Fruit fly (Drosophila melanogaster) whole organism, embryonic: ENCODE data around the gene nompC.
A peak's percentile ranks its signal among the peaks of the same experiment; 100 is the strongest.

ENCODE experiments used
- B-H2 ChIP-seq: fragments of 200-800 bp; sonication (Bioruptor generic); optimal IDR thresholded peaks from 2 replicates; lab custom pipeline; 2018; ENCODE audit warnings: missing biosample characterization, mild to moderate bottlenecking, missing genetic modification characterization
- CG10274 ChIP-seq: fragments of 200-800 bp; sonication (Bioruptor generic); optimal IDR thresholded peaks from 3 replicates; lab custom pipeline; 2017; ENCODE audit warnings: missing biosample characterization, mild to moderate bottlenecking, missing genetic modification characterization
- CG12299 ChIP-seq: fragments of 200-800 bp; sonication (Bioruptor generic); optimal IDR thresholded peaks from 2 replicates; lab custom pipeline; 2018; ENCODE audit warnings: missing biosample characterization, mild to moderate bottlenecking, missing genetic modification characterization
- CG12942 ChIP-seq: fragments of 200-800 bp; sonication (Bioruptor generic); optimal IDR thresholded peaks from 3 replicates; lab custom pipeline; 2016; ENCODE audit warnings: missing biosample characterization, missing genetic modification characterization
- CG14667 ChIP-seq: fragments of 200-800 bp; sonication (Bioruptor generic); IDR thresholded peaks from 2 replicates; pipeline ENCODE4 v1.3.6; 2022; ENCODE audit warnings: missing biosample characterization, missing genetic modification characterization
- CG14710 ChIP-seq: fragments of 200-800 bp; sonication (Bioruptor generic); optimal IDR thresholded peaks from 3 replicates; lab custom pipeline; 2019; ENCODE audit warnings: missing biosample characterization, mild to moderate bottlenecking, missing genetic modification characterization, moderate library complexity
- CG15073 ChIP-seq: fragments of 200-800 bp; sonication (Bioruptor generic); optimal IDR thresholded peaks from 2 replicates; lab custom pipeline; 2016; ENCODE audit warnings: missing biosample characterization, missing genetic modification characterization
- CG16813 ChIP-seq: fragments of 200-800 bp; sonication (Bioruptor generic); IDR thresholded peaks from 3 replicates; pipeline ENCODE4 v1.3.6; 2022; ENCODE audit warnings: missing biosample characterization, missing genetic modification characterization; ENCODE audit not compliant: partially characterized antibody
- CG17186 ChIP-seq: fragments of 200-800 bp; sonication (Bioruptor generic); optimal IDR thresholded peaks from 3 replicates; lab custom pipeline; 2017; ENCODE audit warnings: missing biosample characterization, missing genetic modification reagents, missing genetic modification characterization
- CG17385 ChIP-seq: fragments of 200-800 bp; sonication (Bioruptor generic); optimal IDR thresholded peaks from 3 replicates; lab custom pipeline; 2018; ENCODE audit warnings: missing biosample characterization, mild to moderate bottlenecking, missing genetic modification characterization
- CG18764 ChIP-seq: fragments of 200-800 bp; sonication (Bioruptor generic); optimal IDR thresholded peaks from 3 replicates; lab custom pipeline; 2016; ENCODE audit warnings: missing biosample characterization, missing genetic modification characterization
- CG2116 ChIP-seq: fragments of 200-800 bp; sonication (Bioruptor generic); optimal IDR thresholded peaks from 3 replicates; lab custom pipeline; 2018; ENCODE audit warnings: missing biosample characterization, mild to moderate bottlenecking, missing genetic modification characterization
- CG2712 ChIP-seq: fragments of 200-800 bp; optimal IDR thresholded peaks from 3 replicates; lab custom pipeline; 2019; ENCODE audit warnings: missing biosample characterization, mild to moderate bottlenecking, missing genetic modification characterization, moderate library complexity
- CG3065 ChIP-seq: fragments of 200-800 bp; sonication (Bioruptor generic); optimal IDR thresholded peaks from 2 replicates; lab custom pipeline; 2016; ENCODE audit warnings: missing biosample characterization, missing genetic modification characterization
- CG32772 ChIP-seq: fragments of 200-800 bp; sonication (Bioruptor generic); IDR thresholded peaks from 2 replicates; pipeline ENCODE4 v1.3.6; 2022; ENCODE audit warnings: missing biosample characterization, missing genetic modification characterization
- CG3281 ChIP-seq: fragments of 200-800 bp; sonication (Bioruptor generic); optimal IDR thresholded peaks from 3 replicates; lab custom pipeline; 2017; ENCODE audit warnings: missing biosample characterization, mild to moderate bottlenecking, missing genetic modification characterization
- CG33557 ChIP-seq: fragments of 200-800 bp; sonication (Bioruptor generic); optimal IDR thresholded peaks from 2 replicates; lab custom pipeline; 2019; ENCODE audit warnings: missing biosample characterization, mild to moderate bottlenecking, missing genetic modification characterization, moderate library complexity
- CG3407 ChIP-seq: fragments of 200-800 bp; sonication (Bioruptor generic); optimal IDR thresholded peaks from 2 replicates; lab custom pipeline; 2018; ENCODE audit warnings: missing biosample characterization, mild to moderate bottlenecking, missing genetic modification characterization
- CG42726 ChIP-seq: fragments of 200-800 bp; sonication (Bioruptor generic); IDR thresholded peaks from 2 replicates; pipeline ENCODE4 v1.3.6; 2022; ENCODE audit warnings: missing biosample characterization, missing genetic modification characterization; ENCODE audit not compliant: partially characterized antibody
- CG4617 ChIP-seq: fragments of 200-800 bp; sonication (Bioruptor generic); optimal IDR thresholded peaks from 3 replicates; lab custom pipeline; 2016; ENCODE audit warnings: missing biosample characterization, missing genetic modification characterization, borderline replicate concordance
- CG6791 ChIP-seq: fragments of 200-800 bp; sonication (Bioruptor generic); IDR thresholded peaks from 3 replicates; pipeline ENCODE4 v1.3.6; 2022; ENCODE audit warnings: missing biosample characterization, missing genetic modification characterization; ENCODE audit not compliant: partially characterized antibody
- CG8290 ChIP-seq, 3 experiments: fragments of 200-800 bp; sonication (Bioruptor generic); optimal IDR thresholded peaks; 2 replicates each; lab custom pipeline; 2016 to 2019; ENCODE audit warnings: missing biosample characterization in 3 of 3, missing genetic modification characterization in 3 of 3, mild to moderate bottlenecking in 2 of 3, moderate library complexity in 1 of 3
- CoRest ChIP-seq: fragments of 200-800 bp; sonication (Bioruptor generic); optimal IDR thresholded peaks from 3 replicates; lab custom pipeline; 2018; ENCODE audit warnings: missing biosample characterization, mild to moderate bottlenecking, missing genetic modification characterization, moderate library complexity
- Dad ChIP-seq: fragments of 200-800 bp; sonication (Bioruptor generic); optimal IDR thresholded peaks from 3 replicates; lab custom pipeline; 2016; ENCODE audit warnings: missing biosample characterization, missing genetic modification characterization
- ERR ChIP-seq: fragments of 200-800 bp; sonication (Bioruptor generic); optimal IDR thresholded peaks from 2 replicates; lab custom pipeline; 2016; ENCODE audit warnings: missing biosample characterization, missing genetic modification characterization
- GATAe ChIP-seq: fragments of 200-800 bp; sonication (Bioruptor generic); conservative IDR thresholded peaks from 2 replicates; pipeline ENCODE4 v1.3.6; 2022; ENCODE audit warnings: missing biosample characterization, missing genetic modification characterization
- HLH3B ChIP-seq: fragments of 200-800 bp; sonication (Bioruptor generic); IDR thresholded peaks from 2 replicates; pipeline ENCODE4 v1.3.6; 2022; ENCODE audit warnings: missing biosample characterization, missing genetic modification characterization
- HLH4C ChIP-seq: fragments of 200-800 bp; sonication (Bioruptor generic); IDR thresholded peaks from 3 replicates; pipeline ENCODE4 v1.3.6; 2022; ENCODE audit warnings: missing biosample characterization, missing genetic modification characterization; ENCODE audit not compliant: partially characterized antibody
- MBD-R2 ChIP-seq: fragments of 200-800 bp; sonication (Bioruptor generic); IDR thresholded peaks from 2 replicates; pipeline ENCODE4 v1.3.6; 2022; ENCODE audit warnings: missing biosample characterization, missing genetic modification characterization
- Mad ChIP-seq: fragments of 200-800 bp; sonication (Bioruptor generic); optimal IDR thresholded peaks from 2 replicates; lab custom pipeline; 2016; ENCODE audit warnings: missing biosample characterization, missing genetic modification characterization
- Nf-YC ChIP-seq: fragments of 200-800 bp; optimal IDR thresholded peaks from 3 replicates; lab custom pipeline; 2019; ENCODE audit warnings: missing biosample characterization, mild to moderate bottlenecking, missing genetic modification characterization, moderate library complexity
- Rfx ChIP-seq: fragments of 200-800 bp; sonication (Bioruptor generic); IDR thresholded peaks from 2 replicates; pipeline ENCODE4 v1.3.6; 2022; ENCODE audit warnings: missing biosample characterization, missing genetic modification characterization
- cato ChIP-seq: fragments of 200-800 bp; sonication (Bioruptor generic); optimal IDR thresholded peaks from 2 replicates; lab custom pipeline; 2016; ENCODE audit warnings: missing biosample characterization, missing genetic modification characterization, borderline replicate concordance
- crol ChIP-seq: fragments of 200-800 bp; sonication (Bioruptor generic); IDR thresholded peaks from 2 replicates; pipeline ENCODE4 v1.3.6; 2022; ENCODE audit warnings: missing biosample characterization, missing genetic modification characterization
- dpn ChIP-seq, 2 experiments: fragments of 200-800 bp; sonication (Bioruptor generic); optimal IDR thresholded peaks; 3 replicates each; lab custom pipeline; 2016; ENCODE audit warnings: missing biosample characterization in 2 of 2, missing genetic modification characterization in 2 of 2
- eyg ChIP-seq: fragments of 200-800 bp; sonication (Bioruptor generic); optimal IDR thresholded peaks from 3 replicates; lab custom pipeline; 2016; ENCODE audit warnings: missing biosample characterization, missing genetic modification characterization
- gcm2 ChIP-seq: fragments of 200-800 bp; sonication (Bioruptor generic); optimal IDR thresholded peaks from 2 replicates; lab custom pipeline; 2016; ENCODE audit warnings: missing biosample characterization, missing genetic modification characterization
- her ChIP-seq: fragments of 200-800 bp; sonication (Bioruptor generic); optimal IDR thresholded peaks from 2 replicates; lab custom pipeline; 2016; ENCODE audit warnings: missing biosample characterization, missing genetic modification characterization
- klu ChIP-seq: fragments of 200-800 bp; sonication (Bioruptor generic); IDR thresholded peaks from 2 replicates; pipeline ENCODE4 v1.3.6; 2022; ENCODE audit warnings: missing biosample characterization, missing genetic modification characterization
- kni ChIP-seq: fragments of 200-800 bp; sonication (Bioruptor generic); optimal IDR thresholded peaks from 3 replicates; lab custom pipeline; 2017; ENCODE audit warnings: mild to moderate bottlenecking, missing biosample characterization, missing genetic modification reagents, missing genetic modification characterization
- p53 ChIP-seq: fragments of 200-800 bp; sonication (Bioruptor generic); optimal IDR thresholded peaks from 2 replicates; lab custom pipeline; 2016; ENCODE audit warnings: missing biosample characterization, missing genetic modification characterization
- ranshi ChIP-seq: fragments of 200-800 bp; sonication (Bioruptor generic); IDR thresholded peaks from 2 replicates; pipeline ENCODE4 v1.3.6; 2022; ENCODE audit warnings: missing biosample characterization, missing genetic modification characterization
- scrt ChIP-seq: fragments of 200-800 bp; sonication (Bioruptor generic); optimal IDR thresholded peaks from 2 replicates; lab custom pipeline; 2018; ENCODE audit warnings: missing biosample characterization, mild to moderate bottlenecking, missing genetic modification characterization, moderate library complexity
- slou ChIP-seq: fragments of 200-800 bp; sonication (Bioruptor generic); optimal IDR thresholded peaks from 3 replicates; lab custom pipeline; 2016; ENCODE audit warnings: missing biosample characterization, missing genetic modification characterization
- slp2 ChIP-seq: fragments of 200-800 bp; sonication (Bioruptor generic); optimal IDR thresholded peaks from 2 replicates; lab custom pipeline; 2016; ENCODE audit warnings: missing biosample characterization, missing genetic modification characterization
- ttk ChIP-seq: fragments of 200-800 bp; sonication (Bioruptor generic); IDR thresholded peaks from 2 replicates; pipeline ENCODE4 v2.1.2; 2022; ENCODE audit warnings: missing biosample characterization, missing genetic modification characterization
- tup ChIP-seq: fragments of 200-800 bp; sonication (Bioruptor generic); optimal IDR thresholded peaks from 2 replicates; lab custom pipeline; 2016; ENCODE audit warnings: missing biosample characterization, mild to moderate bottlenecking, missing genetic modification characterization, moderate library complexity
- unc-4 ChIP-seq: fragments of 200-800 bp; sonication (Bioruptor generic); IDR thresholded peaks from 2 replicates; pipeline ENCODE4 v1.3.6; 2022; ENCODE audit warnings: missing biosample characterization, missing genetic modification characterization; ENCODE audit not compliant: partially characterized antibody
- zfh2 ChIP-seq: fragments of 200-800 bp; sonication (Bioruptor generic); optimal IDR thresholded peaks from 2 replicates; lab custom pipeline; 2016; ENCODE audit warnings: missing biosample characterization, missing genetic modification characterization

Gene nompC

dm6 chr2L:5303044-5303904 is 42.7 kb upstream of the nompC start (continued):
- TF ChIP-seq slou (GFP tag; lab: Kevin White, UChicago) (no peak), Nf-YC (tag; lab: Kevin White, UChicago) (no peak), CG15073 (no peak), ranshi (GFP tag; lab: Robert Waterston, UW) (no peak), CG8290 (GFP tag; optimal IDR thresholded peaks at IDR 0.05; lab: Kevin White, UChicago) (no peak), CG8290 (tag; optimal IDR thresholded peaks at IDR 0.05; lab: Kevin White, UChicago) (peak in 1 of 2 experiments; percentile 50), CoRest (no peak), Dad (no peak), HLH3B (GFP tag; lab: Robert Waterston, UW) (no peak), CG12942 (GFP tag; lab: Kevin White, UChicago) (no peak), MBD-R2 (no peak), CG33557 (no peak), her (GFP tag; lab: Kevin White, UChicago) (no peak), Rfx (GFP tag; lab: Robert Waterston, UW) (peak; percentile 5; the same call in 1 of the 2 replicates), CG16813 (GFP tag; lab: Robert Waterston, UW) (no peak), zfh2 (no peak), ttk (GFP tag; lab: Robert Waterston, UW) (no peak), unc-4 (no peak), CG17186 (GFP tag; lab: Kevin White, UChicago) (no peak), dpn (GFP tag; optimal IDR thresholded peaks at IDR 0.05; lab: Kevin White, UChicago) (no peak), eyg (GFP tag; lab: Kevin White, UChicago) (no peak), tup (GFP tag; lab: Kevin White, UChicago) (no peak), CG3407 (GFP tag; lab: Kevin White, UChicago) (peak; percentile 36), CG14667 (GFP tag; lab: Robert Waterston, UW) (no peak), CG12299 (tag; lab: Kevin White, UChicago) (no peak), CG3281 (GFP tag; lab: Kevin White, UChicago) (peak; percentile 12), CG4617 (no peak), cato (no peak), ERR (no peak), klu (no peak), Mad (no peak), scrt (peak; percentile 20), CG42726 (GFP tag; lab: Robert Waterston, UW) (0 out of 2 replicates have a peak, but pooled peaks have one; percentile 6), crol (GFP tag; lab: Robert Waterston, UW) (peak; percentile 55), CG18764 (GFP tag; lab: Kevin White, UChicago) (no peak), gcm2 (GFP tag; lab: Kevin White, UChicago) (no peak), B-H2 (GFP tag; lab: Kevin White, UChicago) (no peak), slp2 (GFP tag; lab: Kevin White, UChicago) (no peak), GATAe (GFP tag; lab: Robert Waterston, UW) (peak; percentile 39; the same call in 1 of the 2 replicates), CG2116 (GFP tag; lab: Kevin White, UChicago) (no peak), CG17385 (no peak), CG6791 (GFP tag; lab: Robert Waterston, UW) (no peak), CG2712 (tag; lab: Kevin White, UChicago) (no peak), CG14710 (peak; percentile 10), CG10274 (no peak), p53 (GFP tag; lab: Kevin White, UChicago) (no peak), HLH4C (no peak), CG3065 (no peak), CG32772 (GFP tag; lab: Robert Waterston, UW) (no peak), kni (GFP tag; lab: Kevin White, UChicago) (no peak)
